Fruit fly (Drosophila melanogaster): Measurements from ENCODE around the gene CG14647.

The CG14647 gene

DNA sequence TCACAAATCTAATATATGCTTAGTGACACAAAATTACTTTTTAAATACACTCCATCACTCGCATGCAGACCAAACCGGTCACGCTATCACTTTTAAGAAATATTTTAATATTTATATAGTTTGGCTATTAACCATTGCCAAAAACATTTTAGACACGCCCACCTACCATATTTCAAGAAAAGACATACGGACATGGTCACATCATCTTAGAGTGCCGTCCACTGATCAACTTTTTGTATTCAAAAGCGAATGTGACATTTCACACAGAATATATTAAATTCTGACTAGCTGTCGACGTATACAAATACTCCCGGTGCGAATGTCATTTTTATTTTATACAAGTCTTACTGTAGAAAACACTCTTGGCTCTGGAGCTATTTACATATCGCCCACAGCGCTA, 15.8 kb downstream of the CG14647 start, which contains the start of gene CG31528:
CG31528 (plus strand) TSS at position 301 of the 400 bp plus-strand sequence.
- TF ChIP-seq CG32264 (GFP tag; optimal IDR thresholded peaks at IDR 0.05) (no peak), dl (GFP tag; optimal IDR thresholded peaks at IDR 0.05; ENCODE audit: insufficient read depth in 1 of 2, partially characterized antibody in 2 of 2) (no peak), N (GFP tag; optimal IDR thresholded peaks at IDR 0.05) (no peak), h (GFP tag; optimal IDR thresholded peaks at IDR 0.05) (no peak), dsf (GFP tag; optimal IDR thresholded peaks at IDR 0.05; ENCODE audit: borderline replicate concordance) (no peak), Jra (GFP tag; optimal IDR thresholded peaks at IDR 0.05) (no peak), Hr83 (GFP tag; optimal IDR thresholded peaks at IDR 0.05; ENCODE audit: poor library complexity, severe bottlenecking) (no peak), Rel (GFP tag; optimal IDR thresholded peaks at IDR 0.05) (no peak), Rel (tag; optimal IDR thresholded peaks at IDR 0.05) (no peak), dmrt93B (GFP tag; optimal IDR thresholded peaks at IDR 0.05) (no peak), Sp1 (GFP tag; optimal IDR thresholded peaks at IDR 0.05) (no peak), GATAd (GFP tag; optimal IDR thresholded peaks at IDR 0.05) (no peak)

DNA sequence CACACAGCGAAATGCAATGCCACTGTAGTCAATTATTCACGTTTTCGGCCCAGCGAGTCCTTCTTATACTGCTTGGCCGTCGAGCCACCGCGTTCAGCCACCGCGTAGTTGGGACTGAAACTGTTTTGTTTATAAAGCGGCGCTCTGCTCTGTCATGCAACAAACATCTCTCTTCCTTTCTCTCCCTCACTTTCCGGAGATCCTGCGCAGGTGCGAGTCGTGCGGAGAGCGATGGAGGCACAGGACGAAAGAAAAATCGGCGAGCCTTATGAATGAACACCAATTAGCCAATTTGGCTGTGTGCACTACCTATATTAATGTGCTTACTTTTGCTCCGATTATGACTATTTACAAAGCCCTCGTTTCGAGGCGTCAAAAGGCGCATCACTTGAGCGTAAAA, 19.2 kb downstream of the CG14647 start, which contains the start of gene CG32944:
CG32944 (minus strand) TSS at position 97 of the 400 bp plus-strand sequence.
- TF ChIP-seq Dif (GFP tag; optimal IDR thresholded peaks at IDR 0.05; ENCODE audit: partially characterized antibody), result peak; percentile 38
- TF ChIP-seq fru (GFP tag; optimal IDR thresholded peaks at IDR 0.05), result no peak
- peak; percentile 58 for TF ChIP-seq Vsx2 (GFP tag; optimal IDR thresholded peaks at IDR 0.05; ENCODE audit: partially characterized antibody)

dm6 chr3R:4426730-4427129, 26.4 kb downstream of the CG14647 start, which contains the start of gene CG31525:
CG31525 (plus strand) TSS chr3R:4427030.
- TF ChIP-seq dsf (GFP tag; optimal IDR thresholded peaks at IDR 0.05; ENCODE audit: borderline replicate concordance), result no peak

DNA sequence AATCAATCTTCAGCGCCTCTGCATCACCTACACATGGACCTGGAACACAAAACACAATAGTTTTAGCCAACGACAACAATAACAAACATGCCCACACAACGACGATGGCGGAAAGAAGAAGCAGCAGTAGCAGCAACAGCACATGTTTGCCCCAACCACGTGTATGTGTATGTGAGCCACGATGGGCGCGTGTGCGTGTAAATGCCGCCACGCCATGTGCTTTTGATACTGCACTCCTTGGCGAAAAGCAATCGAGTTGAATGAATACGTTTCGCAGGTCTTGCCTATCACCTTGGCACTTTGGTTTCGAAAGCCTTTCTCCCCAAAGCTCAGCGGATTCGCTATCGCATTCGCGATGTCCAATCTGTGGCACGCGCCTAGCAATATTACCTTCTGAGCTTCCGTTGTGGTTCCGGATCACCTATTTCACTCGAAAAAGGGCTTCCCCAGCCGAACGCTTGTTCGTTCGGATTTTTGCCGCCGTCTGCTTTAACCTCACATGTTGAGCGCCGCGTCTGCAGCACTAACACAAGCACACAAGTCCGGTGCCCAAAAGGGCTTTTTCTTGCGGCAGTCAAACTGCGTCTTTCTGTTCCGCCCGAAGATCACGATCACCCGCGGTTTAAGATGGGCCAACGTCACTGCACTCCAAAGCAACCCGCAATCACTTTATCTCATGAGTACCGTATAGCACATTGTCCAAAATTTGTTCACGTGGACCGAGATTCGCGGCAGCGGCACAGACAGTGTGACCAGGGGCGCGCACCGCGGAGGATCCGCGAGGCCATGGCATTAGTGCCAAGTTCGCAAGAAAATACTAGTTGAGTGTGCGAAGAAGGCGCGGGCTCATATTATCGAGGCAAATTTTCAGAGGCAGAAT, 28.5 kb downstream of the CG14647 start, which contains the start of gene srl:
srl (minus strand) TSS at position 751 of the 880 bp plus-strand sequence.
- TF ChIP-seq jim (GFP tag; optimal IDR thresholded peaks at IDR 0.05) (no peak), N (GFP tag; optimal IDR thresholded peaks at IDR 0.05) (no peak), CrebA (GFP tag; optimal IDR thresholded peaks at IDR 0.05; ENCODE audit: borderline replicate concordance) (no peak), sage (GFP tag; optimal IDR thresholded peaks at IDR 0.05) (no peak), sv (GFP tag; optimal IDR thresholded peaks at IDR 0.05) (no peak), CG32264 (GFP tag; optimal IDR thresholded peaks at IDR 0.05) (no peak), CG9705 (GFP tag; optimal IDR thresholded peaks at IDR 0.05) (no peak), OdsH (GFP tag; optimal IDR thresholded peaks at IDR 0.05) (no peak), Abd-B (GFP tag; optimal IDR thresholded peaks at IDR 0.05) (no peak), Myc (optimal IDR thresholded peaks at IDR 0.05) (peak; percentile 61), dmrt93B (GFP tag; optimal IDR thresholded peaks at IDR 0.05) (no peak), dsf (GFP tag; optimal IDR thresholded peaks at IDR 0.05; ENCODE audit: borderline replicate concordance) (no peak), woc (GFP tag; optimal IDR thresholded peaks at IDR 0.05) (no peak), fru (GFP tag; optimal IDR thresholded peaks at IDR 0.05) (no peak), Rel (GFP tag; optimal IDR thresholded peaks at IDR 0.05) (no peak), Rel (tag; optimal IDR thresholded peaks at IDR 0.05) (peak; percentile 66), tai (GFP tag; optimal IDR thresholded peaks at IDR 0.05) (no peak), foxo (GFP tag; optimal IDR thresholded peaks at IDR 0.05) (no peak), lola (GFP tag; optimal IDR thresholded peaks at IDR 0.05) (no peak), h (GFP tag; optimal IDR thresholded peaks at IDR 0.05) (no peak), ey (GFP tag; optimal IDR thresholded peaks at IDR 0.05) (no peak), Hr83 (GFP tag; optimal IDR thresholded peaks at IDR 0.05; ENCODE audit: poor library complexity, severe bottlenecking) (peak; percentile 40)

DNA sequence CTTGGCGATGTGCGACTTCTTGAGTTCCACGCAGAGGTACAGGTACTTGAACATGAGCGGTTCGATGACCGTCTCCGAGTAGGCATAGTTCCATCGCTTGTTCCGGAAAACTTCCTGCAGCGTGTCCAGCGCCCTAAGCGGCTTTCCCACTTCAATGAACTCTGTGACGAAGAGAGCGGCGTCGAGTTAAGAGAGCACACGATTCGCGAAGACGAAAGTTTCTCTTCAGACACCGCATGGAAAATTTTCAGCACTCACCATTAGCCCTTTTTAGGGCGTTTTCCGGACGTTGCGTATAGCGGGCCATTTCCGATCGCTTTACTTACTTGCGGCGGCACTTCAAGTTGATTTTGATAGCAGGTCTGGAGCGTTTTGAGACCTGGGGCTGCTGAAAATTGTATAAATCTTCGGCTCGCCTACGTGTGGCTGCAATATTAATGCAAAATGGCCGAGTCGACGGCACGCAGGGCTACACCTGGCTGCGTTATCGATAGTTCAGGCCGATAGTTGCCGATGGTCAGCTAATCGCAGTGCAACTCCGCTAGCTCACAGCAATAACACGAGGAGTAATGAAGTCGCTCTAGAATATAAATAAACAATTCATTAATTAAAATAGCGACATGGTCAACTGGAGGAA, 33.2 kb downstream of the CG14647 start, which contains the start of the genes eIF3a and CG1074:
eIF3a (minus strand) TSS at position 455 of the 637 bp plus-strand sequence.
CG1074 (plus strand) TSS at position 525 of the 637 bp plus-strand sequence.
- TF ChIP-seq CG9705 (GFP tag; optimal IDR thresholded peaks at IDR 0.05) (peak; percentile 49), OdsH (GFP tag; optimal IDR thresholded peaks at IDR 0.05) (peak; percentile 74), psq (GFP tag; optimal IDR thresholded peaks at IDR 0.05) (peak; percentile 43), N (GFP tag; optimal IDR thresholded peaks at IDR 0.05) (no peak), Dif (GFP tag; optimal IDR thresholded peaks at IDR 0.05; ENCODE audit: partially characterized antibody) (peak; percentile 47), Sp1 (GFP tag; optimal IDR thresholded peaks at IDR 0.05) (peak; percentile 73), CrebA (GFP tag; optimal IDR thresholded peaks at IDR 0.05; ENCODE audit: borderline replicate concordance) (no peak), Myc (optimal IDR thresholded peaks at IDR 0.05) (peak; percentile 78), h (GFP tag; optimal IDR thresholded peaks at IDR 0.05) (peak; percentile 81), foxo (GFP tag; optimal IDR thresholded peaks at IDR 0.05) (peak in 1 of 2 experiments; percentile 12), rgr (GFP tag; optimal IDR thresholded peaks at IDR 0.05) (peak; percentile 80), dmrt93B (GFP tag; optimal IDR thresholded peaks at IDR 0.05) (no peak), ey (GFP tag; optimal IDR thresholded peaks at IDR 0.05) (peak; percentile 51), Hr83 (GFP tag; optimal IDR thresholded peaks at IDR 0.05; ENCODE audit: poor library complexity, severe bottlenecking) (peak; percentile 98), Rel (GFP tag; optimal IDR thresholded peaks at IDR 0.05) (no peak), Rel (tag; optimal IDR thresholded peaks at IDR 0.05) (peak; percentile 47), brk (GFP tag; optimal IDR thresholded peaks at IDR 0.05) (no peak), HLH106 (tag; optimal IDR thresholded peaks at IDR 0.05) (peak; percentile 61)

All from whole organism, wandering third instar larva.